Worm (Caenorhabditis elegans) whole organism, L2 larva: ENCODE data around the gene C35A5.10.

Experiments used
- C34F6.9 ChIP-seq: fragments of 150-350 bp; optimal IDR thresholded peaks from 2 replicates; lab custom pipeline; 2014; ENCODE audit warnings: missing biosample characterization, missing genetic modification characterization
- F13H6.1 ChIP-seq: sonication (generic microtip); optimal IDR thresholded peaks from 2 replicates; lab custom pipeline; 2016; ENCODE audit warnings: missing genetic modification characterization, missing compliant biosample characterization
- R02D3.7 ChIP-seq: fragments of 150-350 bp; optimal IDR thresholded peaks from 2 replicates; lab custom pipeline; 2014; ENCODE audit warnings: missing biosample characterization, missing genetic modification characterization
- ZK546.5 ChIP-seq: sonication (generic microtip); optimal IDR thresholded peaks from 2 replicates; lab custom pipeline; 2017; ENCODE audit warnings: missing biosample characterization, missing genetic modification characterization
- alr-1 ChIP-seq: fragments of 150-350 bp; optimal IDR thresholded peaks from 2 replicates; lab custom pipeline; 2014; ENCODE audit warnings: missing biosample characterization, missing genetic modification characterization
- ama-1 ChIP-seq: fragments of 150-350 bp; optimal IDR thresholded peaks from 2 replicates; lab custom pipeline; 2018; ENCODE audit warnings: inconsistent platforms
- blmp-1 ChIP-seq: sonication (generic microtip); optimal IDR thresholded peaks from 2 replicates; lab custom pipeline; 2017; ENCODE audit warnings: missing genetic modification characterization, mild to moderate bottlenecking, missing compliant biosample characterization, antibody characterized with exemption, moderate library complexity; ENCODE audit not compliant: insufficient read depth
- ceh-16 ChIP-seq: fragments of 150-350 bp; optimal IDR thresholded peaks from 2 replicates; lab custom pipeline; 2014; ENCODE audit warnings: missing biosample characterization, missing genetic modification characterization
- crh-2 ChIP-seq: sonication (generic microtip); optimal IDR thresholded peaks from 2 replicates; lab custom pipeline; 2017; ENCODE audit warnings: missing biosample characterization, missing genetic modification characterization
- egl-27 ChIP-seq: sonication (generic microtip); optimal IDR thresholded peaks from 3 replicates; lab custom pipeline; 2017; ENCODE audit warnings: missing biosample characterization, missing genetic modification reagents, missing genetic modification characterization
- elt-1 ChIP-seq: fragments of 150-350 bp; optimal IDR thresholded peaks from 2 replicates; lab custom pipeline; 2014; ENCODE audit warnings: missing biosample characterization, missing genetic modification characterization
- elt-3 ChIP-seq: sonication (generic microtip); optimal IDR thresholded peaks from 2 replicates; lab custom pipeline; 2017; ENCODE audit warnings: missing biosample characterization, missing genetic modification characterization
- fos-1 ChIP-seq: fragments of 150-350 bp; optimal IDR thresholded peaks from 2 replicates; lab custom pipeline; 2014; ENCODE audit warnings: missing biosample characterization, missing genetic modification characterization
- gmeb-1 ChIP-seq: fragments of 150-350 bp; optimal IDR thresholded peaks from 2 replicates; lab custom pipeline; 2014; ENCODE audit warnings: missing biosample characterization, missing genetic modification characterization
- lin-11 ChIP-seq: fragments of 150-350 bp; sonication (generic microtip); optimal IDR thresholded peaks from 2 replicates; lab custom pipeline; 2014; ENCODE audit warnings: missing biosample characterization, missing genetic modification characterization, inconsistent platforms, mixed read lengths
- lin-13 ChIP-seq: fragments of 150-350 bp; optimal IDR thresholded peaks from 2 replicates; lab custom pipeline; 2014; ENCODE audit warnings: missing biosample characterization, missing genetic modification reagents, missing genetic modification characterization
- lin-39 ChIP-seq: fragments of 150-350 bp; optimal IDR thresholded peaks from 2 replicates; lab custom pipeline; 2014; ENCODE audit warnings: missing biosample characterization, missing genetic modification reagents, missing genetic modification characterization
- lsy-2 ChIP-seq, 2 experiments: fragments of 150-350 bp in 1 of 2; sonication (generic microtip) in 1 of 2; optimal IDR thresholded peaks; 2 replicates each; lab custom pipeline; 2014 to 2017; ENCODE audit warnings: missing biosample characterization in 2 of 2, missing genetic modification characterization in 2 of 2
- mab-5 ChIP-seq: fragments of 150-350 bp; optimal IDR thresholded peaks from 2 replicates; lab custom pipeline; 2014; ENCODE audit warnings: missing biosample characterization, missing genetic modification characterization
- mbf-1 ChIP-seq: sonication (generic microtip); optimal IDR thresholded peaks from 2 replicates; lab custom pipeline; 2017; ENCODE audit warnings: missing biosample characterization, missing genetic modification characterization
- mdl-1 ChIP-seq, 2 experiments: fragments of 150-350 bp in 1 of 2; sonication (generic microtip) in 1 of 2; optimal IDR thresholded peaks; 2 replicates each; lab custom pipeline; 2017; ENCODE audit warnings: missing biosample characterization in 2 of 2, missing genetic modification characterization in 2 of 2
- nhr-11 ChIP-seq: fragments of 150-350 bp; optimal IDR thresholded peaks from 2 replicates; lab custom pipeline; 2014; ENCODE audit warnings: missing biosample characterization, missing genetic modification characterization
- nhr-129 ChIP-seq: fragments of 150-350 bp; optimal IDR thresholded peaks from 2 replicates; lab custom pipeline; 2014; ENCODE audit warnings: missing biosample characterization, missing genetic modification characterization
- nhr-21 ChIP-seq: fragments of 150-350 bp; optimal IDR thresholded peaks from 2 replicates; lab custom pipeline; 2014; ENCODE audit warnings: missing biosample characterization, missing genetic modification characterization
- nhr-23 ChIP-seq: fragments of 150-350 bp; optimal IDR thresholded peaks from 2 replicates; lab custom pipeline; 2014; ENCODE audit warnings: missing biosample characterization, missing genetic modification reagents, missing genetic modification characterization
- nhr-25 ChIP-seq: fragments of 150-350 bp; sonication (generic microtip); optimal IDR thresholded peaks from 3 replicates; lab custom pipeline; 2014; ENCODE audit warnings: missing biosample characterization, missing genetic modification characterization
- nhr-6 ChIP-seq: fragments of 150-350 bp; optimal IDR thresholded peaks from 2 replicates; lab custom pipeline; 2014; ENCODE audit warnings: missing biosample characterization, missing genetic modification characterization
- nhr-77 ChIP-seq: fragments of 150-350 bp; optimal IDR thresholded peaks from 2 replicates; lab custom pipeline; 2014; ENCODE audit warnings: missing biosample characterization, missing genetic modification characterization
- sem-4 ChIP-seq: fragments of 150-350 bp; optimal IDR thresholded peaks from 2 replicates; lab custom pipeline; 2014; ENCODE audit warnings: missing biosample characterization, missing genetic modification reagents, missing genetic modification characterization
- skn-1 ChIP-seq: sonication (generic microtip); optimal IDR thresholded peaks from 2 replicates; lab custom pipeline; 2017; ENCODE audit warnings: missing biosample characterization, missing genetic modification characterization
- sma-3 ChIP-seq: sonication (generic microtip); optimal IDR thresholded peaks from 2 replicates; lab custom pipeline; 2016; ENCODE audit warnings: missing genetic modification reagents, missing genetic modification characterization, missing compliant biosample characterization
- sma-9 ChIP-seq, 2 experiments: fragments of 150-350 bp in 1 of 2; sonication (generic microtip) in 1 of 2; optimal IDR thresholded peaks; 2 replicates each; lab custom pipeline; 2014 to 2016; ENCODE audit warnings: missing genetic modification characterization in 2 of 2, mild to moderate bottlenecking in 1 of 2, missing biosample characterization in 1 of 2, missing compliant biosample characterization in 1 of 2, missing genetic modification reagents in 1 of 2, moderate library complexity in 1 of 2
- snpc-4 ChIP-seq: fragments of 150-350 bp; optimal IDR thresholded peaks from 2 replicates; lab custom pipeline; 2014; ENCODE audit warnings: missing biosample characterization, missing genetic modification characterization
- unc-39 ChIP-seq: fragments of 150-350 bp; optimal IDR thresholded peaks from 2 replicates; lab custom pipeline; 2014; ENCODE audit warnings: missing biosample characterization, missing genetic modification characterization
- unc-55 ChIP-seq: fragments of 150-350 bp; sonication (generic microtip); optimal IDR thresholded peaks from 3 replicates; lab custom pipeline; 2014; ENCODE audit warnings: missing biosample characterization, missing genetic modification reagents, missing genetic modification characterization
- ztf-1 ChIP-seq: fragments of 200-800 bp; sonication (Bioruptor generic); conservative IDR thresholded peaks from 2 replicates; pipeline ENCODE4 v1.3.6; 2022; ENCODE audit warnings: missing genetic modification characterization, missing compliant biosample characterization
- ztf-11 ChIP-seq: sonication (generic microtip); optimal IDR thresholded peaks from 2 replicates; lab custom pipeline; 2017; ENCODE audit warnings: missing biosample characterization, missing genetic modification characterization
- ztf-4 ChIP-seq: fragments of 150-350 bp; optimal IDR thresholded peaks from 2 replicates; lab custom pipeline; 2014; ENCODE audit warnings: missing biosample characterization, missing genetic modification characterization

Gene C35A5.10

ce11 chrV:10503011-10503410 is 982 bp upstream of the C35A5.10 start, which contains the start of gene C35A5.11:
Gene C35A5.11 (minus strand): TSS chrV:10503111.
- TF ChIP-seq ztf-11 (tag; lab: Kevin White, UChicago) = no peak

ce11 chrV:10505553-10505952 is 1.6 kb downstream of the C35A5.10 start, which contains the start of gene C35A5.5:
Gene C35A5.5 (plus strand): TSS chrV:10505853.
- TF ChIP-seq sem-4 (tag; lab: Kevin White, UChicago) (no peak), F13H6.1 (tag; lab: Kevin White, UChicago) (no peak), ztf-11 (tag; lab: Kevin White, UChicago) (no peak), elt-1 (tag; lab: Kevin White, UChicago) (no peak), fos-1 (tag; lab: Kevin White, UChicago) (no peak), unc-39 (no peak), ama-1 (lab: Kevin White, UChicago) (no peak), nhr-23 (tag; lab: Kevin White, UChicago) (no peak), mab-5 (tag; lab: Kevin White, UChicago) (no peak), nhr-21 (tag; lab: Kevin White, UChicago) (no peak), snpc-4 (no peak)
- TF ChIP-seq, all 48 proteins: peak for 0

DNA sequence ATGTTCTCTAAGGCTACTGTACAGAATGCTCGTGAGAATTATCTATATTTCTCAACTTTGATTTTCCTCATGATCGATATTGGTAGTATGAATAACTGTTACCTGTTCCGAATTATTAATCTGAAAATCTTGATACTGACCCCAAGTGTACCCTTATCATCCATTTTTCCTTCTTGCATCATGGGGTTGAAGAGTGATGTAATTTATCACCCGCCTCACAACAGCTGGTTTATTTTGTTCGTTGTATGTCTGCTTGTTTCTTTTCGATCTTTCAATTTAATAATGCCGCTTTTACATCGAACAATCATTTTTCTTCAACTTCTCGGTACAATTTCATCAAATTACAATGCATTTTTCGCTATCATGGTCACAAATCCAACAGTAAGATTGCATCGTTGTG is 4.9 kb downstream of the C35A5.10 start, which contains the start of gene C35A5.6:
C35A5.6 (plus strand) TSS at position 283 of the 400 bp plus-strand sequence.
- no peak for TF ChIP-seq mab-5 (tag; lab: Kevin White, UChicago)
- no peak for TF ChIP-seq mdl-1 (tag; optimal IDR thresholded peaks at IDR 0.05; lab: Kevin White, UChicago)
- TF ChIP-seq ztf-1 (GFP tag; lab: Robert Waterston, UW) = no peak
- TF ChIP-seq nhr-6 (tag; lab: Kevin White, UChicago) = no peak
- peak; percentile 34 for TF ChIP-seq nhr-25 (tag; lab: Kevin White, UChicago)
- no peak for TF ChIP-seq blmp-1
- TF ChIP-seq egl-27 (tag; lab: Kevin White, UChicago) = no peak
- no peak for TF ChIP-seq skn-1
- no peak for TF ChIP-seq sem-4 (tag; lab: Kevin White, UChicago)
- TF ChIP-seq nhr-129 = peak; percentile 99
- TF ChIP-seq lin-39 (tag; lab: Kevin White, UChicago) = no peak

DNA sequence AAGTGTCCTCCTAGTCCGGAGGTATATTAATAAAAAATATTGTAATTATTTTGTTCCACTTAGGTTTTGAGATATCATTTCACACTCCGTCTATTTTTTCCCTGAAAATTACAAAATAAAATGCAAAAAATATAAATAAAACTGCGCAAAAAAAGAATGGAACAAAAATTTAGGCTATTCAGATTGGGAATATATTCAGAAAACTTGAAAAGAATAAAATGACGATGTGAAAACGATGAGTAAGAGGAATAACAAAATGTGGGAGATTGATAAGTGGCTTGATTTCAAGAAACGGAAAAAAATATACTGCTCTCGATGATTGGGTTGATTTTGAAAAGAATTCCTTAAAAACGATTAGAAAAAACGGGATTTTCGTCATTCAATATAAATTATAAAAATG is 10.3 kb downstream of the C35A5.10 start, which contains the start of gene dmsr-8:
dmsr-8 (minus strand) TSS at position 101 of the 400 bp plus-strand sequence.
- TF ChIP-seq ZK546.5 (tag; lab: Kevin White, UChicago) (no peak), nhr-77 (tag; lab: Kevin White, UChicago) (no peak), mbf-1 (tag; lab: Kevin White, UChicago) (no peak), ceh-16 (tag; lab: Kevin White, UChicago) (no peak), elt-3 (tag; lab: Kevin White, UChicago) (no peak), nhr-25 (tag; lab: Kevin White, UChicago) (no peak), F13H6.1 (tag; lab: Kevin White, UChicago) (no peak), lin-11 (tag; lab: Kevin White, UChicago) (no peak), nhr-21 (tag; lab: Kevin White, UChicago) (no peak)

- TF ChIP-seq nhr-23 (tag; lab: Kevin White, UChicago) = no peak
- no peak for TF ChIP-seq lin-11 (tag; lab: Kevin White, UChicago)
- no peak for TF ChIP-seq nhr-21 (tag; lab: Kevin White, UChicago)
- TF ChIP-seq nhr-11 (tag; lab: Kevin White, UChicago) = no peak
- TF ChIP-seq elt-1 (tag; lab: Kevin White, UChicago) = no peak
- TF ChIP-seq blmp-1 = no peak
- TF ChIP-seq gmeb-1 (tag; lab: Kevin White, UChicago) = no peak
- no peak for TF ChIP-seq ztf-11 (tag; lab: Kevin White, UChicago)
- no peak for TF ChIP-seq lin-13 (GFP tag; lab: Kevin White, UChicago)
- no peak for TF ChIP-seq ztf-1 (GFP tag; lab: Robert Waterston, UW)
- no peak for TF ChIP-seq sma-3 (GFP tag; lab: Kevin White, UChicago)
- no peak for TF ChIP-seq lsy-2 (tag; optimal IDR thresholded peaks at IDR 0.05; lab: Kevin White, UChicago)
- no peak for TF ChIP-seq alr-1 (tag; lab: Kevin White, UChicago)
These were observed 12.7 kb downstream of the C35A5.10 start for ce11 chrV:10516702-10517101.

DNA sequence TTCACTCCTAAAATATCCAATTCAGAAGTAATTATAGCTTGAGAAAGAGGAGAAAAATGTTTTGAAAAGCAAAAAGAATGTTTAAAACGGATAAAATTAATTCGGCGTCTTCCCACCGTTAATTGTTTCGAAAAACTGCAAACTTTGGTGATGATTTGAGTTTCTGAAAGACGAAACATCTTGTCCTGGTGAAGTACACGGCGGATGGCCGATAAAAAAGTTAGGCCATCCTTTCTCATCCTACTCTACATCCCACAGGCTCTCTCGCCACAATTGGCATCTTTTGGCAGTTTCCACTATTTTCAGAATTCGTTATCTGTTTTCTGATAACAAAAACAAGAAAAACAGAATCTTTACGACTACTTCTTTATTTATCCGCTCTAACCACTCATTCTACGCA is 21.9 kb downstream of the C35A5.10 start, which contains the start of the genes C35A5.8 and hda-11:
C35A5.8 (minus strand) TSS at position 7 of the 400 bp plus-strand sequence.
hda-11 (plus strand) TSS at position 283 of the 400 bp plus-strand sequence.
- TF ChIP-seq nhr-6 (tag; lab: Kevin White, UChicago) = peak; percentile 41
- TF ChIP-seq sem-4 (tag; lab: Kevin White, UChicago) = peak; percentile 34
- no peak for TF ChIP-seq ztf-4 (tag; lab: Kevin White, UChicago)
- no peak for TF ChIP-seq nhr-77 (tag; lab: Kevin White, UChicago)
- no peak for TF ChIP-seq R02D3.7 (tag; lab: Kevin White, UChicago)
- no peak for TF ChIP-seq ztf-1 (GFP tag; lab: Robert Waterston, UW)
- no peak for TF ChIP-seq ama-1 (lab: Kevin White, UChicago)
- TF ChIP-seq C34F6.9 (tag; lab: Kevin White, UChicago) = peak; percentile 69
- TF ChIP-seq mdl-1 (tag; optimal IDR thresholded peaks at IDR 0.05; lab: Kevin White, UChicago) = no peak
- TF ChIP-seq unc-55 = peak; percentile 77
- peak; percentile 86 for TF ChIP-seq sma-9 (GFP tag; optimal IDR thresholded peaks at IDR 0.05; lab: Kevin White, UChicago)
- no peak for TF ChIP-seq sma-9 (tag; optimal IDR thresholded peaks at IDR 0.05; lab: Kevin White, UChicago)
- peak; percentile 76 for TF ChIP-seq gmeb-1 (tag; lab: Kevin White, UChicago)
- TF ChIP-seq blmp-1 = peak; percentile 10
- TF ChIP-seq sma-3 (GFP tag; lab: Kevin White, UChicago) = peak; percentile 62
- no peak for TF ChIP-seq skn-1
- TF ChIP-seq unc-39 = no peak
- peak; percentile 44 for TF ChIP-seq fos-1 (tag; lab: Kevin White, UChicago)
- TF ChIP-seq F13H6.1 (tag; lab: Kevin White, UChicago) = peak; percentile 73
- peak; percentile 14 for TF ChIP-seq snpc-4
- TF ChIP-seq crh-2 = peak; percentile 64
- TF ChIP-seq lsy-2 (tag; optimal IDR thresholded peaks at IDR 0.05; lab: Kevin White, UChicago) = peak; percentile 65 to 75
- no peak for TF ChIP-seq mab-5 (tag; lab: Kevin White, UChicago)
- TF ChIP-seq nhr-21 (tag; lab: Kevin White, UChicago) = peak; percentile 30
